Fruit fly (Drosophila melanogaster) whole organism, embryonic: ENCODE data around the gene Pfdn2.
A peak's percentile ranks its signal among the peaks of the same experiment; 100 is the strongest.

ENCODE experiments used
- BtbVII ChIP-seq: fragments of 200-800 bp; sonication (Bioruptor generic); optimal IDR thresholded peaks from 3 replicates; lab custom pipeline; 2017; ENCODE audit warnings: missing biosample characterization, mild to moderate bottlenecking, missing genetic modification characterization
- CG10959 ChIP-seq: fragments of 200-800 bp; sonication (Bioruptor generic); IDR thresholded peaks from 2 replicates; pipeline ENCODE4 v1.3.6; 2022; ENCODE audit warnings: missing biosample characterization, missing genetic modification characterization
- CG10979 ChIP-seq: fragments of 200-800 bp; sonication (Bioruptor generic); optimal IDR thresholded peaks from 2 replicates; lab custom pipeline; 2018; ENCODE audit warnings: missing biosample characterization, mild to moderate bottlenecking, missing genetic modification characterization, moderate library complexity
- CG13424 ChIP-seq: fragments of 200-800 bp; sonication (Bioruptor generic); optimal IDR thresholded peaks from 2 replicates; lab custom pipeline; 2019; ENCODE audit warnings: missing biosample characterization, mild to moderate bottlenecking, missing genetic modification characterization, moderate library complexity
- CG14050 ChIP-seq: fragments of 200-800 bp; sonication (Bioruptor generic); IDR thresholded peaks from 3 replicates; pipeline ENCODE4 v1.3.6; 2022; ENCODE audit warnings: missing biosample characterization, missing genetic modification characterization
- CG14441 ChIP-seq: fragments of 200-800 bp; sonication (Bioruptor generic); IDR thresholded peaks from 2 replicates; pipeline ENCODE4 v1.3.6; 2022; ENCODE audit warnings: missing biosample characterization, missing genetic modification characterization
- CG18011 ChIP-seq: fragments of 200-800 bp; sonication (Bioruptor generic); optimal IDR thresholded peaks from 2 replicates; lab custom pipeline; 2017; ENCODE audit warnings: missing biosample characterization, missing genetic modification characterization, mild to moderate bottlenecking, moderate library complexity, missing genotype
- CG18262 ChIP-seq: fragments of 200-800 bp; optimal IDR thresholded peaks from 3 replicates; lab custom pipeline; 2019; ENCODE audit warnings: missing biosample characterization, mild to moderate bottlenecking, missing genetic modification characterization, moderate library complexity
- CG31388 ChIP-seq: fragments of 200-800 bp; sonication (Bioruptor generic); optimal IDR thresholded peaks from 2 replicates; lab custom pipeline; 2016; ENCODE audit warnings: missing biosample characterization, missing genetic modification characterization
- CG3281 ChIP-seq: fragments of 200-800 bp; sonication (Bioruptor generic); optimal IDR thresholded peaks from 3 replicates; lab custom pipeline; 2017; ENCODE audit warnings: missing biosample characterization, mild to moderate bottlenecking, missing genetic modification characterization
- CG4424 ChIP-seq: fragments of 200-800 bp; sonication (Bioruptor generic); optimal IDR thresholded peaks from 3 replicates; lab custom pipeline; 2016; ENCODE audit warnings: missing biosample characterization, missing genetic modification characterization
- CG4820 ChIP-seq: fragments of 200-800 bp; sonication (Bioruptor generic); optimal IDR thresholded peaks from 3 replicates; lab custom pipeline; 2016; ENCODE audit warnings: missing biosample characterization, missing genetic modification characterization
- CG6654 ChIP-seq: fragments of 200-800 bp; sonication (Bioruptor generic); optimal IDR thresholded peaks from 2 replicates; lab custom pipeline; 2017; ENCODE audit warnings: missing biosample characterization, mild to moderate bottlenecking, missing genetic modification characterization
- CG8089 ChIP-seq: fragments of 200-800 bp; sonication (Bioruptor generic); optimal IDR thresholded peaks from 3 replicates; lab custom pipeline; 2016; ENCODE audit warnings: missing biosample characterization, missing genetic modification characterization
- CG8924 ChIP-seq: fragments of 200-800 bp; optimal IDR thresholded peaks from 3 replicates; lab custom pipeline; 2019; ENCODE audit warnings: missing biosample characterization, mild to moderate bottlenecking, missing genetic modification characterization, moderate library complexity
- CG9215 ChIP-seq: fragments of 200-800 bp; sonication (Bioruptor generic); IDR thresholded peaks from 2 replicates; pipeline ENCODE4 v1.3.6; 2022; ENCODE audit warnings: missing biosample characterization, missing genetic modification characterization
- CG9437 ChIP-seq: fragments of 200-800 bp; sonication (Bioruptor generic); optimal IDR thresholded peaks from 2 replicates; lab custom pipeline; 2018; ENCODE audit warnings: missing biosample characterization, mild to moderate bottlenecking, missing genetic modification characterization
- CG9932 ChIP-seq: fragments of 200-800 bp; sonication (Bioruptor generic); IDR thresholded peaks from 2 replicates; pipeline ENCODE4 v1.3.6; 2022; ENCODE audit warnings: missing biosample characterization, missing genetic modification characterization
- Camta ChIP-seq: fragments of 200-800 bp; sonication (Bioruptor generic); optimal IDR thresholded peaks from 2 replicates; lab custom pipeline; 2016; ENCODE audit warnings: missing biosample characterization, missing genetic modification characterization
- D19B ChIP-seq: fragments of 200-800 bp; sonication (Bioruptor generic); optimal IDR thresholded peaks from 2 replicates; lab custom pipeline; 2017; ENCODE audit warnings: missing biosample characterization, mild to moderate bottlenecking, missing genetic modification characterization
- Dll ChIP-seq: fragments of 200-800 bp; sonication (Bioruptor generic); IDR thresholded peaks from 4 replicates; pipeline ENCODE4 v1.3.6; 2022; ENCODE audit warnings: missing biosample characterization, missing genetic modification characterization; ENCODE audit not compliant: partially characterized antibody
- Gsc ChIP-seq: fragments of 200-800 bp; sonication (Bioruptor generic); IDR thresholded peaks from 2 replicates; pipeline ENCODE4 v1.3.6; 2022; ENCODE audit warnings: missing biosample characterization, missing genetic modification characterization
- Gug ChIP-seq: fragments of 200-800 bp; sonication (Bioruptor generic); IDR thresholded peaks from 4 replicates; pipeline ENCODE4 v1.3.6; 2022; ENCODE audit warnings: missing biosample characterization, missing genetic modification characterization
- HHEX ChIP-seq: fragments of 200-800 bp; sonication (Bioruptor generic); optimal IDR thresholded peaks from 3 replicates; lab custom pipeline; 2017; ENCODE audit warnings: missing biosample characterization, mild to moderate bottlenecking, missing genetic modification characterization, missing genetic modification reagents
- Hmx ChIP-seq: fragments of 200-800 bp; sonication (Bioruptor generic); optimal IDR thresholded peaks from 2 replicates; lab custom pipeline; 2016; ENCODE audit warnings: missing biosample characterization, missing genetic modification characterization
- Nf-YB ChIP-seq: fragments of 200-800 bp; sonication (Bioruptor generic); optimal IDR thresholded peaks from 3 replicates; lab custom pipeline; 2019; ENCODE audit warnings: missing biosample characterization, mild to moderate bottlenecking, missing genetic modification characterization, moderate library complexity
- Oli ChIP-seq: fragments of 200-800 bp; sonication (Bioruptor generic); optimal IDR thresholded peaks from 2 replicates; lab custom pipeline; 2018; ENCODE audit warnings: missing biosample characterization, mild to moderate bottlenecking, missing genetic modification characterization, moderate library complexity
- Opbp ChIP-seq: fragments of 200-800 bp; sonication (Bioruptor generic); IDR thresholded peaks from 3 replicates; pipeline ENCODE4 v1.3.6; 2022; ENCODE audit warnings: missing biosample characterization, missing genetic modification characterization; ENCODE audit not compliant: partially characterized antibody
- Sry-β ChIP-seq: fragments of 200-800 bp; sonication (Bioruptor generic); optimal IDR thresholded peaks from 2 replicates; lab custom pipeline; 2018; ENCODE audit warnings: missing biosample characterization, mild to moderate bottlenecking, missing genetic modification characterization, moderate library complexity
- Taf1 ChIP-seq: fragments of 200-800 bp; sonication (Bioruptor generic); IDR thresholded peaks from 2 replicates; pipeline ENCODE4 v1.3.6; 2022; ENCODE audit warnings: missing biosample characterization, missing genetic modification characterization
- ap ChIP-seq: fragments of 200-800 bp; sonication (Bioruptor generic); IDR thresholded peaks from 2 replicates; pipeline ENCODE4 v1.3.6; 2022; ENCODE audit warnings: missing biosample characterization, missing genetic modification characterization
- bbx ChIP-seq: fragments of 200-800 bp; sonication (Bioruptor generic); IDR thresholded peaks from 2 replicates; pipeline ENCODE4 v1.3.6; 2022; ENCODE audit warnings: missing biosample characterization, missing genetic modification characterization; ENCODE audit not compliant: partially characterized antibody
- cato ChIP-seq: fragments of 200-800 bp; sonication (Bioruptor generic); optimal IDR thresholded peaks from 2 replicates; lab custom pipeline; 2016; ENCODE audit warnings: missing biosample characterization, missing genetic modification characterization, borderline replicate concordance
- ci ChIP-seq: fragments of 200-800 bp; sonication (Bioruptor generic); IDR thresholded peaks from 3 replicates; pipeline ENCODE4 v1.3.6; 2022; ENCODE audit warnings: missing biosample characterization, missing genetic modification characterization
- en ChIP-seq: fragments of 200-800 bp; sonication (Bioruptor generic); optimal IDR thresholded peaks from 2 replicates; lab custom pipeline; 2016; ENCODE audit warnings: missing biosample characterization, missing genetic modification characterization
- gro ChIP-seq: fragments of 200-800 bp; sonication (Bioruptor generic); optimal IDR thresholded peaks from 2 replicates; lab custom pipeline; 2016; ENCODE audit warnings: missing biosample characterization, missing genetic modification characterization
- insv ChIP-seq, 2 experiments: fragments of 200-800 bp; sonication (Bioruptor generic); optimal IDR thresholded peaks; 3 replicates each; lab custom pipeline; 2016 to 2018; ENCODE audit warnings: missing biosample characterization in 2 of 2, missing genetic modification characterization in 2 of 2
- kah ChIP-seq: fragments of 200-800 bp; sonication (Bioruptor generic); optimal IDR thresholded peaks from 2 replicates; lab custom pipeline; 2018; ENCODE audit warnings: missing biosample characterization, mild to moderate bottlenecking, missing genetic modification characterization
- kni ChIP-seq: fragments of 200-800 bp; sonication (Bioruptor generic); optimal IDR thresholded peaks from 3 replicates; lab custom pipeline; 2017; ENCODE audit warnings: mild to moderate bottlenecking, missing biosample characterization, missing genetic modification reagents, missing genetic modification characterization
- lbe ChIP-seq: fragments of 200-800 bp; sonication (Bioruptor generic); optimal IDR thresholded peaks from 2 replicates; lab custom pipeline; 2016; ENCODE audit warnings: missing biosample characterization, mild to moderate bottlenecking, missing genetic modification characterization
- mld ChIP-seq: fragments of 200-800 bp; sonication (Bioruptor generic); IDR thresholded peaks from 3 replicates; pipeline ENCODE4 v1.3.6; 2022; ENCODE audit warnings: missing biosample characterization, missing genetic modification characterization; ENCODE audit not compliant: partially characterized antibody
- nmo ChIP-seq: fragments of 200-800 bp; sonication (Bioruptor generic); optimal IDR thresholded peaks from 2 replicates; lab custom pipeline; 2018; ENCODE audit warnings: missing biosample characterization, mild to moderate bottlenecking, missing genetic modification characterization, moderate library complexity
- nom ChIP-seq: fragments of 200-800 bp; sonication (Bioruptor generic); optimal IDR thresholded peaks from 2 replicates; lab custom pipeline; 2017; ENCODE audit warnings: missing biosample characterization, missing genetic modification characterization, mild to moderate bottlenecking, moderate library complexity, missing genetic modification reagents
- onecut ChIP-seq: fragments of 200-800 bp; sonication (Bioruptor generic); IDR thresholded peaks from 2 replicates; pipeline ENCODE4 v1.3.6; 2022; ENCODE audit warnings: missing biosample characterization, missing genetic modification characterization
- row ChIP-seq: fragments of 200-800 bp; sonication (Bioruptor generic); IDR thresholded peaks from 3 replicates; pipeline ENCODE4 v1.3.6; 2022; ENCODE audit warnings: missing biosample characterization, missing genetic modification characterization
- tna ChIP-seq: fragments of 200-800 bp; sonication (Bioruptor generic); IDR thresholded peaks from 2 replicates; pipeline ENCODE4 v1.3.6; 2022; ENCODE audit warnings: missing biosample characterization, missing genetic modification characterization; ENCODE audit not compliant: partially characterized antibody
- ttk ChIP-seq: fragments of 200-800 bp; sonication (Bioruptor generic); IDR thresholded peaks from 2 replicates; pipeline ENCODE4 v2.1.2; 2022; ENCODE audit warnings: missing biosample characterization, missing genetic modification characterization
- tx ChIP-seq: fragments of 200-800 bp; sonication (Bioruptor generic); optimal IDR thresholded peaks from 2 replicates; lab custom pipeline; 2016; ENCODE audit warnings: missing biosample characterization, missing genetic modification characterization
- zen2 ChIP-seq: fragments of 200-800 bp; sonication (Bioruptor generic); IDR thresholded peaks from 3 replicates; pipeline ENCODE4 v1.3.6; 2022; ENCODE audit warnings: missing biosample characterization, missing genetic modification characterization; ENCODE audit not compliant: partially characterized antibody

The Pfdn2 gene

DNA sequence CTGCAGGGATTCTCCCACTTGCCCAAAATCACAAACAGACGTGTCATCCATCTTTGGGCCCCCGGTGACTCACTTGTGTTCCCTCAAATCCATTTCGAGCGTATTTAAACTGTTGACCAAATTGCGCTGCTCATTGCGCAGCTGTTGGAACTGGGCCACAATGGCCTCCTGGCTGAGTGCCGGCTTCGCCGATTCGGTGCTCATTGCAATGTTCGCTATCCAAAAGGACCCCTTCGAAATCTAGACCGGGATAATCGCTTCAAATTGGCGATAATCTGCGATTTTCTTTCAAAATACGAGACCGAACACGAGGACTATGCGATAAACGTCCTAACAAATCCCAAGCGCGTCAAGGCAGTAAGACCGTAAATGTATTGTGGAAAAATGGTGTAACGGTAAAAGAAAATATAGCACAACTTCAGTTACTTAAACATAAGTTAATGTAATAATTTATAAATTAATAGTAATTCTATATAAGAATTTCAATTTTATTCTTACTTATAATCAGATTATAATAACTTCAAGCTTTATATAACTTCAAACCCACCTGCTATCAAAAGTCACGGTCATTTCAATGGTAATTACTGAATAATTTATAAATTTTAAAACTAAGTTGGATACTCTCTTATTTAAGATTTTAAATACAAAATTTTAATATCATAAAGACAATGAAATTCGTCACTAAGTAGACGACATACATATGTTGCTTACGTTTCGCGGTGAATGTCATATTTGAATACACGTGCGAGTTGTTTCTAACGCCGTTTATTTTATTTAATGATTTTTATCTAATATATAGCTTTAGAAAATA lies at the start of gene Pfdn2, which contains the start of gene Noc1 (continued):
- TF ChIP-seq CG9932 (peak; percentile 73), D19B (GFP tag; lab: Kevin White, UChicago) (peak; percentile 36), insv (GFP tag; optimal IDR thresholded peaks at IDR 0.05; lab: Kevin White, UChicago) (no peak), Gsc (GFP tag; lab: Robert Waterston, UW) (no peak), CG8924 (peak; percentile 50), CG31388 (GFP tag; lab: Kevin White, UChicago) (no peak), BtbVII (GFP tag; lab: Kevin White, UChicago) (no peak), Opbp (GFP tag; lab: Robert Waterston, UW) (no peak), ci (GFP tag; lab: Robert Waterston, UW) (no peak), CG4424 (GFP tag; lab: Kevin White, UChicago) (peak; percentile 40), kah (GFP tag; lab: Kevin White, UChicago) (no peak), CG18262 (tag; lab: Kevin White, UChicago) (peak; percentile 66), CG4820 (GFP tag; lab: Kevin White, UChicago) (peak; percentile 34), Dll (no peak), Oli (tag; lab: Kevin White, UChicago) (peak; percentile 41), tna (GFP tag; lab: Robert Waterston, UW) (no peak), Hmx (GFP tag; lab: Kevin White, UChicago) (no peak), lbe (GFP tag; lab: Kevin White, UChicago) (no peak), onecut (GFP tag; lab: Robert Waterston, UW) (no peak), CG14441 (GFP tag; lab: Robert Waterston, UW) (no peak; the same call in 1 of the 2 replicates), row (GFP tag; lab: Robert Waterston, UW) (peak; percentile 87), en (GFP tag; lab: Kevin White, UChicago) (no peak), Camta (GFP tag; lab: Kevin White, UChicago) (no peak), CG9215 (GFP tag; lab: Robert Waterston, UW) (peak; percentile 39; the same call in 1 of the 2 replicates), bbx (GFP tag; lab: Robert Waterston, UW) (no peak), ap (GFP tag; lab: Robert Waterston, UW) (no peak), CG10979 (peak; percentile 33), CG10959 (GFP tag; lab: Robert Waterston, UW) (no peak), kni (GFP tag; lab: Kevin White, UChicago) (no peak), CG14050 (GFP tag; lab: Robert Waterston, UW) (no peak), mld (GFP tag; lab: Robert Waterston, UW) (no peak), CG18011 (GFP tag; lab: Kevin White, UChicago) (no peak), Sry-β (GFP tag; lab: Kevin White, UChicago) (no peak), CG8089 (GFP tag; lab: Kevin White, UChicago) (no peak), cato (GFP tag; lab: Kevin White, UChicago) (no peak), CG6654 (GFP tag; lab: Kevin White, UChicago) (no peak), CG3281 (GFP tag; lab: Kevin White, UChicago) (no peak), nom (no peak), Nf-YB (GFP tag; lab: Kevin White, UChicago) (no peak), tx (GFP tag; lab: Kevin White, UChicago) (no peak), CG13424 (peak; percentile 73), Gug (0 out of 4 replicates have a peak, but pooled peaks have one; percentile 33), gro (no peak), ttk (GFP tag; lab: Robert Waterston, UW) (0 out of 2 replicates have a peak, but pooled peaks have one; percentile 27), nmo (GFP tag; lab: Kevin White, UChicago) (peak; percentile 81), HHEX (GFP tag; lab: Kevin White, UChicago) (no peak), zen2 (GFP tag; lab: Robert Waterston, UW) (no peak), Taf1 (GFP tag; lab: Robert Waterston, UW) (no peak), CG9437 (GFP tag; lab: Kevin White, UChicago) (peak; percentile 31)
